Worm (Caenorhabditis elegans) whole organism, L4/young adult: Measurements from ENCODE around the gene lst-4.
A peak's percentile ranks its signal among the peaks of the same experiment; 100 is the strongest.

Experiments
- W03F9.2 ChIP-seq: fragments of 150-350 bp; optimal IDR thresholded peaks from 2 replicates; lab custom pipeline; 2014; ENCODE audit warnings: missing biosample characterization, missing genetic modification characterization
- him-1 ChIP-seq: sonication (generic microtip); optimal IDR thresholded peaks from 2 replicates; lab custom pipeline; 2016; ENCODE audit warnings: missing genotype, missing genetic modification reagents, missing genetic modification characterization, missing compliant biosample characterization

ce11 chrIV:14070992-14071289 is 1.3 kb upstream of the lst-4 start:
- TF ChIP-seq him-1 (tag; lab: Kevin White, UChicago) = no peak
- TF ChIP-seq W03F9.2 (tag; lab: Kevin White, UChicago) = peak; percentile 36
